Fruit fly (Drosophila melanogaster) whole organism, embryonic: ENCODE measurements around the gene euc.
A peak's percentile ranks its signal among the peaks of the same experiment; 100 is the strongest.

Experiments
- Aef1 ChIP-seq: fragments of 200-800 bp; sonication (Bioruptor generic); IDR thresholded peaks from 3 replicates; pipeline ENCODE4 v1.3.6; 2022; ENCODE audit warnings: missing biosample characterization, missing genetic modification characterization
- B-H1 ChIP-seq: fragments of 200-800 bp; sonication (Bioruptor generic); IDR thresholded peaks from 3 replicates; pipeline ENCODE4 v1.3.6; 2022; ENCODE audit warnings: missing biosample characterization, missing genetic modification characterization
- Bgb ChIP-seq: fragments of 200-800 bp; sonication (Bioruptor generic); IDR thresholded peaks from 2 replicates; pipeline ENCODE4 v1.3.6; 2022; ENCODE audit warnings: missing biosample characterization, missing genetic modification characterization; ENCODE audit not compliant: partially characterized antibody
- CG10321 ChIP-seq: fragments of 200-800 bp; sonication (Bioruptor generic); IDR thresholded peaks from 2 replicates; pipeline ENCODE4 v1.3.6; 2022; ENCODE audit warnings: missing biosample characterization, missing genetic modification characterization
- CG10462 ChIP-seq: fragments of 200-800 bp; sonication (Bioruptor generic); optimal IDR thresholded peaks from 2 replicates; lab custom pipeline; 2016; ENCODE audit warnings: missing biosample characterization, missing genetic modification characterization
- CG10654 ChIP-seq: fragments of 200-800 bp; sonication (Bioruptor generic); optimal IDR thresholded peaks from 2 replicates; lab custom pipeline; 2016; ENCODE audit warnings: missing biosample characterization, missing genetic modification characterization
- CG10979 ChIP-seq: fragments of 200-800 bp; sonication (Bioruptor generic); optimal IDR thresholded peaks from 2 replicates; lab custom pipeline; 2018; ENCODE audit warnings: missing biosample characterization, mild to moderate bottlenecking, missing genetic modification characterization, moderate library complexity
- CG11560 ChIP-seq: fragments of 200-800 bp; sonication (Bioruptor generic); IDR thresholded peaks from 3 replicates; pipeline ENCODE4 v1.3.6; 2022; ENCODE audit warnings: missing biosample characterization, missing genetic modification characterization
- CG12299 ChIP-seq: fragments of 200-800 bp; sonication (Bioruptor generic); optimal IDR thresholded peaks from 2 replicates; lab custom pipeline; 2018; ENCODE audit warnings: missing biosample characterization, mild to moderate bottlenecking, missing genetic modification characterization
- CG12769 ChIP-seq: fragments of 200-800 bp; sonication (Bioruptor generic); optimal IDR thresholded peaks from 2 replicates; lab custom pipeline; 2019; ENCODE audit warnings: missing biosample characterization, mild to moderate bottlenecking, missing genetic modification characterization, moderate library complexity
- CG12942 ChIP-seq: fragments of 200-800 bp; sonication (Bioruptor generic); optimal IDR thresholded peaks from 3 replicates; lab custom pipeline; 2016; ENCODE audit warnings: missing biosample characterization, missing genetic modification characterization
- CG13287 ChIP-seq: fragments of 200-800 bp; sonication (Bioruptor generic); IDR thresholded peaks from 2 replicates; pipeline ENCODE4 v1.3.6; 2022; ENCODE audit warnings: missing biosample characterization, missing genetic modification characterization; ENCODE audit not compliant: partially characterized antibody
- CG13424 ChIP-seq: fragments of 200-800 bp; sonication (Bioruptor generic); optimal IDR thresholded peaks from 2 replicates; lab custom pipeline; 2019; ENCODE audit warnings: missing biosample characterization, mild to moderate bottlenecking, missing genetic modification characterization, moderate library complexity
- CG13624 ChIP-seq: fragments of 200-800 bp; sonication (Bioruptor generic); optimal IDR thresholded peaks from 2 replicates; lab custom pipeline; 2016; ENCODE audit warnings: missing biosample characterization, missing genetic modification characterization
- CG13894 ChIP-seq: fragments of 200-800 bp; sonication (Bioruptor generic); optimal IDR thresholded peaks from 3 replicates; lab custom pipeline; 2018; ENCODE audit warnings: missing biosample characterization, mild to moderate bottlenecking, missing genetic modification characterization, moderate library complexity
- CG15514 ChIP-seq: fragments of 200-800 bp; sonication (Bioruptor generic); optimal IDR thresholded peaks from 3 replicates; lab custom pipeline; 2017; ENCODE audit warnings: missing biosample characterization, missing genetic modification characterization, mild to moderate bottlenecking, moderate library complexity, missing genetic modification reagents
- CG1792 ChIP-seq: fragments of 200-800 bp; sonication (Bioruptor generic); optimal IDR thresholded peaks from 2 replicates; lab custom pipeline; 2016; ENCODE audit warnings: missing biosample characterization, missing genetic modification characterization
- CG31365 ChIP-seq: fragments of 200-800 bp; sonication (Bioruptor generic); optimal IDR thresholded peaks from 2 replicates; lab custom pipeline; 2018; ENCODE audit warnings: missing biosample characterization, mild to moderate bottlenecking, missing genetic modification characterization
- CG32532 ChIP-seq: fragments of 200-800 bp; sonication (Bioruptor generic); IDR thresholded peaks from 2 replicates; pipeline ENCODE4 v1.3.6; 2022; ENCODE audit warnings: missing biosample characterization, missing genetic modification characterization
- CG32772 ChIP-seq: fragments of 200-800 bp; sonication (Bioruptor generic); IDR thresholded peaks from 2 replicates; pipeline ENCODE4 v1.3.6; 2022; ENCODE audit warnings: missing biosample characterization, missing genetic modification characterization
- CG3726 ChIP-seq: fragments of 200-800 bp; sonication (Bioruptor generic); IDR thresholded peaks from 3 replicates; pipeline ENCODE4, ENCODE4 v1.3.6; 2022; ENCODE audit warnings: missing biosample characterization, missing genetic modification characterization
- CG4730 ChIP-seq: fragments of 200-800 bp; sonication (Bioruptor generic); IDR thresholded peaks from 2 replicates; pipeline ENCODE4 v1.3.6; 2022; ENCODE audit warnings: missing biosample characterization, missing genetic modification characterization
- CG7928 ChIP-seq: fragments of 200-800 bp; sonication (Bioruptor generic); optimal IDR thresholded peaks from 2 replicates; lab custom pipeline; 2017; ENCODE audit warnings: missing biosample characterization, mild to moderate bottlenecking, missing genetic modification characterization
- CG8290 ChIP-seq, 3 experiments: fragments of 200-800 bp; sonication (Bioruptor generic); optimal IDR thresholded peaks; 2 replicates each; lab custom pipeline; 2016 to 2019; ENCODE audit warnings: missing biosample characterization in 3 of 3, missing genetic modification characterization in 3 of 3, mild to moderate bottlenecking in 2 of 3, moderate library complexity in 1 of 3
- CG9437 ChIP-seq: fragments of 200-800 bp; sonication (Bioruptor generic); optimal IDR thresholded peaks from 2 replicates; lab custom pipeline; 2018; ENCODE audit warnings: missing biosample characterization, mild to moderate bottlenecking, missing genetic modification characterization
- CG9817 ChIP-seq: fragments of 200-800 bp; sonication (Bioruptor generic); optimal IDR thresholded peaks from 2 replicates; lab custom pipeline; 2018; ENCODE audit warnings: missing biosample characterization, mild to moderate bottlenecking, missing genetic modification characterization, moderate library complexity
- Dad ChIP-seq: fragments of 200-800 bp; sonication (Bioruptor generic); optimal IDR thresholded peaks from 3 replicates; lab custom pipeline; 2016; ENCODE audit warnings: missing biosample characterization, missing genetic modification characterization
- GATAe ChIP-seq: fragments of 200-800 bp; sonication (Bioruptor generic); conservative IDR thresholded peaks from 2 replicates; pipeline ENCODE4 v1.3.6; 2022; ENCODE audit warnings: missing biosample characterization, missing genetic modification characterization
- Lhr ChIP-seq: fragments of 200-800 bp; sonication (Bioruptor generic); optimal IDR thresholded peaks from 3 replicates; lab custom pipeline; 2017; ENCODE audit warnings: mild to moderate bottlenecking, missing biosample characterization, missing genetic modification reagents, missing genetic modification characterization
- Lim3 ChIP-seq: fragments of 200-800 bp; sonication (Bioruptor generic); IDR thresholded peaks from 2 replicates; pipeline ENCODE4 v1.3.6; 2022; ENCODE audit warnings: missing biosample characterization, missing genetic modification characterization
- NFAT ChIP-seq: fragments of 200-800 bp; sonication (Bioruptor generic); IDR thresholded peaks from 2 replicates; pipeline ENCODE4 v1.3.6; 2022; ENCODE audit warnings: missing biosample characterization, missing genetic modification characterization
- Nf-YC ChIP-seq: fragments of 200-800 bp; optimal IDR thresholded peaks from 3 replicates; lab custom pipeline; 2019; ENCODE audit warnings: missing biosample characterization, mild to moderate bottlenecking, missing genetic modification characterization, moderate library complexity
- ap ChIP-seq: fragments of 200-800 bp; sonication (Bioruptor generic); IDR thresholded peaks from 2 replicates; pipeline ENCODE4 v1.3.6; 2022; ENCODE audit warnings: missing biosample characterization, missing genetic modification characterization
- bigmax ChIP-seq: fragments of 200-800 bp; sonication (Bioruptor generic); optimal IDR thresholded peaks from 2 replicates; lab custom pipeline; 2018; ENCODE audit warnings: missing biosample characterization, mild to moderate bottlenecking, missing genetic modification characterization
- chinmo ChIP-seq: fragments of 200-800 bp; sonication (Bioruptor generic); IDR thresholded peaks from 4 replicates; pipeline ENCODE4 v1.3.6; 2022; ENCODE audit warnings: missing biosample characterization, missing genetic modification characterization; ENCODE audit not compliant: partially characterized antibody
- dpn ChIP-seq, 2 experiments: fragments of 200-800 bp; sonication (Bioruptor generic); optimal IDR thresholded peaks; 3 replicates each; lab custom pipeline; 2016; ENCODE audit warnings: missing biosample characterization in 2 of 2, missing genetic modification characterization in 2 of 2
- en ChIP-seq: fragments of 200-800 bp; sonication (Bioruptor generic); optimal IDR thresholded peaks from 2 replicates; lab custom pipeline; 2016; ENCODE audit warnings: missing biosample characterization, missing genetic modification characterization
- eve ChIP-seq, 2 experiments: fragments of >200 bp; optimal IDR thresholded peaks; 2 replicates each; lab custom pipeline; 2017; ENCODE audit warnings: missing biosample characterization in 2 of 2, missing genetic modification characterization in 2 of 2
- exex ChIP-seq: fragments of 200-800 bp; sonication (Bioruptor generic); optimal IDR thresholded peaks from 4 replicates; lab custom pipeline; 2018; ENCODE audit warnings: missing biosample characterization, mild to moderate bottlenecking, missing genetic modification characterization, moderate library complexity
- gce ChIP-seq: fragments of 200-800 bp; sonication (Bioruptor generic); IDR thresholded peaks from 3 replicates; pipeline ENCODE4 v1.3.6; 2022; ENCODE audit warnings: missing biosample characterization, missing genetic modification characterization
- knrl ChIP-seq: fragments of 200-800 bp; sonication (Bioruptor generic); IDR thresholded peaks from 3 replicates; pipeline ENCODE4 v1.3.6; 2022; ENCODE audit warnings: missing biosample characterization, missing genetic modification characterization; ENCODE audit not compliant: partially characterized antibody
- lilli ChIP-seq: fragments of 200-800 bp; sonication (Bioruptor generic); optimal IDR thresholded peaks from 3 replicates; lab custom pipeline; 2016; ENCODE audit warnings: missing biosample characterization, missing genetic modification characterization
- luna ChIP-seq: fragments of 200-800 bp; sonication (Bioruptor generic); optimal IDR thresholded peaks from 2 replicates; lab custom pipeline; 2016; ENCODE audit warnings: missing biosample characterization, missing genetic modification characterization
- sc ChIP-seq, 3 experiments: fragments of >200 bp in 2 of 3; fragments of 200-800 bp in 1 of 3; sonication (Bioruptor generic) in 1 of 3; optimal IDR thresholded peaks; 2 replicates in 2 of 3; 3 replicates in 1 of 3; lab custom pipeline; 2017; ENCODE audit warnings: mild to moderate bottlenecking in 1 of 3, missing biosample characterization in 1 of 3, missing genetic modification characterization in 1 of 3, missing genetic modification reagents in 1 of 3
- shn ChIP-seq: fragments of 200-800 bp; sonication (Bioruptor generic); optimal IDR thresholded peaks from 3 replicates; lab custom pipeline; 2016; ENCODE audit warnings: missing biosample characterization, missing genetic modification characterization
- twi ChIP-seq: fragments of 200-800 bp; optimal IDR thresholded peaks from 2 replicates; lab custom pipeline; 2019; ENCODE audit warnings: missing biosample characterization, mild to moderate bottlenecking, missing genetic modification characterization, moderate library complexity
- zf30C ChIP-seq: fragments of 200-800 bp; sonication (Bioruptor generic); optimal IDR thresholded peaks from 3 replicates; lab custom pipeline; 2018; ENCODE audit warnings: missing biosample characterization, mild to moderate bottlenecking, missing genetic modification characterization
- zfh2 ChIP-seq: fragments of 200-800 bp; sonication (Bioruptor generic); optimal IDR thresholded peaks from 2 replicates; lab custom pipeline; 2016; ENCODE audit warnings: missing biosample characterization, missing genetic modification characterization

Gene euc

dm6 chr3R:18995556-18996272 lies 17.1 kb upstream of the euc start (continued):
- no peak for TF ChIP-seq CG13287 (GFP tag; lab: Robert Waterston, UW)
- TF ChIP-seq sc (optimal IDR thresholded peaks at IDR 0.05; lab: Kevin White, UChicago), result no peak
- TF ChIP-seq sc (GFP tag; optimal IDR thresholded peaks at IDR 0.05; lab: Kevin White, UChicago), result peak; percentile 73
- TF ChIP-seq Aef1, result peak; percentile 67
- TF ChIP-seq dpn (GFP tag; optimal IDR thresholded peaks at IDR 0.05; lab: Kevin White, UChicago), result peak; percentile 68 to 76
- 0 out of 3 replicates have a peak, but pooled peaks have one; percentile 52 for TF ChIP-seq CG11560 (tag; lab: Robert Waterston, UW)
- TF ChIP-seq CG10321 (GFP tag; lab: Robert Waterston, UW), result peak; percentile 56; the same call in 1 of the 2 replicates
- peak; percentile 62; the same call in 2 of the 3 replicates for TF ChIP-seq B-H1
- TF ChIP-seq Nf-YC (tag; lab: Kevin White, UChicago), result peak; percentile 1
- peak; percentile 45 for TF ChIP-seq Dad (GFP tag; lab: Kevin White, UChicago)
- TF ChIP-seq en (GFP tag; lab: Kevin White, UChicago), result peak; percentile 61
- no peak for TF ChIP-seq knrl
- no peak for TF ChIP-seq CG13624 (GFP tag; lab: Kevin White, UChicago)
- TF ChIP-seq exex, result no peak
- TF ChIP-seq CG15514 (GFP tag; lab: Kevin White, UChicago), result peak; percentile 37
- TF ChIP-seq CG8290 (GFP tag; optimal IDR thresholded peaks at IDR 0.05; lab: Kevin White, UChicago), result peak; percentile 7
- TF ChIP-seq CG8290 (tag; optimal IDR thresholded peaks at IDR 0.05; lab: Kevin White, UChicago), result no peak
- TF ChIP-seq eve (GFP tag; optimal IDR thresholded peaks at IDR 0.05; lab: Kevin White, UChicago), result peak in 1 of 2 experiments; percentile 91
- TF ChIP-seq CG1792 (GFP tag; lab: Kevin White, UChicago), result peak; percentile 24
- peak; percentile 67 for TF ChIP-seq CG9437
- peak; percentile 60; the same call in 1 of the 3 replicates for TF ChIP-seq CG3726 (GFP tag; lab: Robert Waterston, UW)
- peak; percentile 82 for TF ChIP-seq CG13424 (tag; lab: Kevin White, UChicago)
- TF ChIP-seq CG32772 (GFP tag; lab: Robert Waterston, UW), result peak; percentile 84
- no peak for TF ChIP-seq CG7928 (GFP tag; lab: Kevin White, UChicago)
- peak; percentile 41; the same call in 1 of the 2 replicates for TF ChIP-seq Lim3 (GFP tag; lab: Robert Waterston, UW)
- no peak for TF ChIP-seq shn
- peak; percentile 19 for TF ChIP-seq CG12769 (tag; lab: Kevin White, UChicago)
- TF ChIP-seq CG10654 (GFP tag; lab: Kevin White, UChicago), result peak; percentile 55
- TF ChIP-seq CG13894 (tag; lab: Kevin White, UChicago), result no peak
- no peak for TF ChIP-seq bigmax (GFP tag; lab: Kevin White, UChicago)
- TF ChIP-seq CG32532 (GFP tag; lab: Robert Waterston, UW), result peak; percentile 25; the same call in 1 of the 2 replicates
- peak; percentile 73 for TF ChIP-seq twi (tag; lab: Kevin White, UChicago)
- TF ChIP-seq CG4730 (GFP tag; lab: Robert Waterston, UW), result peak; percentile 62; the same call in 1 of the 2 replicates
- TF ChIP-seq CG31365 (tag; lab: Kevin White, UChicago), result no peak
- TF ChIP-seq NFAT, result no peak
- peak; percentile 81 for TF ChIP-seq ap
- TF ChIP-seq luna (GFP tag; lab: Kevin White, UChicago), result no peak
- no peak for TF ChIP-seq GATAe (GFP tag; lab: Robert Waterston, UW)
- TF ChIP-seq gce (GFP tag; lab: Robert Waterston, UW), result peak; percentile 65; the same call in 1 of the 3 replicates
- TF ChIP-seq chinmo (GFP tag; lab: Robert Waterston, UW), result no peak
- peak; percentile 68 for TF ChIP-seq Lhr (GFP tag; lab: Kevin White, UChicago)
- peak; percentile 63 for TF ChIP-seq CG12942
- peak; percentile 30 for TF ChIP-seq CG12299 (tag; lab: Kevin White, UChicago)
- TF ChIP-seq lilli, result peak; percentile 63
- no peak for TF ChIP-seq zfh2 (GFP tag; lab: Kevin White, UChicago)
- TF ChIP-seq Bgb (GFP tag; lab: Robert Waterston, UW), result no peak
- TF ChIP-seq CG9817 (tag; lab: Kevin White, UChicago), result peak; percentile 33
- peak; percentile 91 for TF ChIP-seq CG10979 (tag; lab: Kevin White, UChicago)
- peak; percentile 77 for TF ChIP-seq CG10462 (GFP tag; lab: Kevin White, UChicago)
- TF ChIP-seq zf30C (GFP tag; lab: Kevin White, UChicago), result peak; percentile 28
